Fruit fly (Drosophila melanogaster): Measurements from ENCODE around the gene Ddr.

- TF ChIP-seq fd85E (GFP tag; optimal IDR thresholded peaks at IDR 0.05) (no peak), pdm3 (GFP tag; optimal IDR thresholded peaks at IDR 0.05) (no peak), Blimp-1 (GFP tag; optimal IDR thresholded peaks at IDR 0.05) (no peak), CG6854 (GFP tag; optimal IDR thresholded peaks at IDR 0.05) (no peak), Sox102F (GFP tag; optimal IDR thresholded peaks at IDR 0.05) (no peak), CG4318 (GFP tag; optimal IDR thresholded peaks at IDR 0.05) (no peak)
Measured at dm6 chr2L:6360059-6360458, 107.1 kb downstream of the Ddr start.

All from whole organism, prepupa.